Worm (Caenorhabditis elegans): Measurements from ENCODE around the gene F36H9.4.

- TF ChIP-seq nhr-6 (tag; optimal IDR thresholded peaks at IDR 0.05) (no peak), dmd-4 (tag; optimal IDR thresholded peaks at IDR 0.05) (no peak), lin-11 (tag; optimal IDR thresholded peaks at IDR 0.05) (no peak), lin-39 (tag; optimal IDR thresholded peaks at IDR 0.05) (no peak)
Measured at ce11 chrV:1789495-1789894, 10.5 kb upstream of the F36H9.4 start.

Measured in whole organism, L2 larva.